Worm (Caenorhabditis elegans) whole organism, L4 larva: ENCODE measurements around the gene str-4.
A peak's percentile ranks its signal among the peaks of the same experiment; 100 is the strongest.

ENCODE experiments used
- F44E2.7 ChIP-seq: fragments of 200-800 bp; sonication (Bioruptor generic); IDR thresholded peaks from 2 replicates; pipeline ENCODE4 v2.1.2; 2022; ENCODE audit warnings: missing genetic modification characterization, missing compliant biosample characterization
- F49E8.2 ChIP-seq: sonication (generic microtip); optimal IDR thresholded peaks from 2 replicates; lab custom pipeline; 2016; ENCODE audit warnings: missing compliant biosample characterization, mild to moderate bottlenecking, missing genetic modification characterization, borderline replicate concordance
- T26A8.4 ChIP-seq: fragments of 200-800 bp; sonication (Bioruptor generic); IDR thresholded peaks from 2 replicates; pipeline ENCODE4 v1.3.6; 2022; ENCODE audit warnings: missing genetic modification characterization, missing compliant biosample characterization
- Y75B8A.6 ChIP-seq: fragments of 200-800 bp; sonication (Bioruptor generic); IDR thresholded peaks from 2 replicates; pipeline ENCODE4 v1.3.6; 2022; ENCODE audit warnings: missing genetic modification reagents, missing genetic modification characterization, missing compliant biosample characterization
- arid-1 ChIP-seq: fragments of 200-800 bp; sonication (Bioruptor generic); conservative IDR thresholded peaks from 2 replicates; pipeline ENCODE4 v1.3.6; 2022; ENCODE audit warnings: missing genetic modification reagents, missing genetic modification characterization, missing compliant biosample characterization
- ceh-32 ChIP-seq: sonication (generic microtip); optimal IDR thresholded peaks from 2 replicates; lab custom pipeline; 2016; ENCODE audit warnings: mild to moderate bottlenecking, missing genetic modification characterization, missing compliant biosample characterization; ENCODE audit not compliant: poor library complexity
- ces-1 ChIP-seq: fragments of 150-350 bp; sonication (generic microtip); optimal IDR thresholded peaks from 4 replicates; lab custom pipeline; 2014; ENCODE audit warnings: missing biosample characterization, missing genetic modification reagents, missing genetic modification characterization
- cey-2 ChIP-seq: sonication (generic microtip); optimal IDR thresholded peaks from 3 replicates; lab custom pipeline; 2017; ENCODE audit warnings: missing genetic modification characterization, mild to moderate bottlenecking, missing compliant biosample characterization, antibody characterized with exemption, borderline replicate concordance; ENCODE audit not compliant: insufficient read depth
- daf-16 ChIP-seq, 3 experiments: sonication (generic microtip); optimal IDR thresholded peaks; 2 replicates each; lab custom pipeline; 2016 to 2017; ENCODE audit warnings: missing genetic modification characterization in 3 of 3, missing genetic modification reagents in 3 of 3, mild to moderate bottlenecking in 2 of 3, missing compliant biosample characterization in 2 of 3, missing biosample characterization in 1 of 3, moderate library complexity in 1 of 3
- dmd-6 ChIP-seq: fragments of 200-800 bp; sonication (Bioruptor generic); IDR thresholded peaks from 2 replicates; pipeline ENCODE4 v1.3.6; 2022; ENCODE audit warnings: missing genetic modification reagents, missing genetic modification characterization, missing compliant biosample characterization
- dmd-9 ChIP-seq: fragments of 200-800 bp; sonication (Bioruptor generic); IDR thresholded peaks from 2 replicates; pipeline ENCODE4 v1.3.6; 2022; ENCODE audit warnings: missing genetic modification reagents, missing genetic modification characterization, missing compliant biosample characterization
- duxl-1 ChIP-seq: sonication (generic microtip); optimal IDR thresholded peaks from 2 replicates; lab custom pipeline; 2016; ENCODE audit warnings: mild to moderate bottlenecking, missing genetic modification characterization, moderate library complexity, missing compliant biosample characterization; ENCODE audit not compliant: poor library complexity
- fkh-10 ChIP-seq: fragments of 150-350 bp; optimal IDR thresholded peaks from 2 replicates; lab custom pipeline; 2014; ENCODE audit warnings: missing biosample characterization, missing genetic modification reagents, missing genetic modification characterization
- hlh-30 ChIP-seq: sonication (generic microtip); optimal IDR thresholded peaks from 2 replicates; lab custom pipeline; 2017; ENCODE audit warnings: antibody characterized with exemption, mild to moderate bottlenecking, missing genetic modification characterization, missing compliant biosample characterization; ENCODE audit not compliant: insufficient read depth
- lin-38 ChIP-seq: fragments of 200-800 bp; sonication (Bioruptor generic); IDR thresholded peaks from 2 replicates; pipeline ENCODE4 v1.3.6; 2022; ENCODE audit warnings: missing genetic modification reagents, missing genetic modification characterization, missing compliant biosample characterization
- madf-5 ChIP-seq, 2 experiments: fragments of 200-800 bp; sonication (Bioruptor generic); IDR thresholded peaks; 2 replicates each; pipeline ENCODE4 v1.3.6; 2022; ENCODE audit warnings: missing compliant biosample characterization in 2 of 2, missing genetic modification characterization in 2 of 2
- mdl-1 ChIP-seq, 2 experiments: fragments of 150-350 bp in 1 of 2; sonication (generic microtip) in 1 of 2; optimal IDR thresholded peaks; 2 replicates each; lab custom pipeline; 2014 to 2017; ENCODE audit warnings: missing biosample characterization in 2 of 2, missing genetic modification characterization in 2 of 2
- nhr-11 ChIP-seq: fragments of 150-350 bp; optimal IDR thresholded peaks from 2 replicates; lab custom pipeline; 2014; ENCODE audit warnings: missing biosample characterization, missing genetic modification characterization
- nhr-111 ChIP-seq: fragments of 200-800 bp; sonication (Bioruptor generic); optimal IDR thresholded peaks from 2 replicates; lab custom pipeline; 2018; ENCODE audit warnings: mild to moderate bottlenecking, missing genetic modification characterization, missing compliant biosample characterization
- nhr-25 ChIP-seq: sonication (generic microtip); optimal IDR thresholded peaks from 2 replicates; lab custom pipeline; 2017; ENCODE audit warnings: missing genetic modification characterization, mild to moderate bottlenecking, missing compliant biosample characterization, antibody characterized with exemption, moderate library complexity, borderline replicate concordance; ENCODE audit not compliant: insufficient read depth
- nhr-6 ChIP-seq: fragments of 150-350 bp; optimal IDR thresholded peaks from 2 replicates; lab custom pipeline; 2014; ENCODE audit warnings: missing biosample characterization, missing genetic modification characterization
- nhr-77 ChIP-seq: fragments of 150-350 bp; optimal IDR thresholded peaks from 2 replicates; lab custom pipeline; 2014; ENCODE audit warnings: missing biosample characterization, missing genetic modification characterization
- php-3 ChIP-seq: fragments of 200-800 bp; sonication (Bioruptor generic); IDR thresholded peaks from 2 replicates; pipeline ENCODE4 v1.3.6; 2022; ENCODE audit warnings: missing genetic modification reagents, missing genetic modification characterization, missing compliant biosample characterization
- skn-1 ChIP-seq: fragments of 150-350 bp; optimal IDR thresholded peaks from 2 replicates; lab custom pipeline; 2014; ENCODE audit warnings: missing biosample characterization, missing genetic modification characterization
- snpc-4 ChIP-seq: fragments of 150-350 bp; optimal IDR thresholded peaks from 2 replicates; lab custom pipeline; 2014; ENCODE audit warnings: missing biosample characterization, missing genetic modification characterization
- unc-62 ChIP-seq, 3 experiments: fragments of 150-350 bp in 1 of 3; sonication (generic microtip); optimal IDR thresholded peaks in 2 of 3; peaks in 1 of 3; 1 replicate in 1 of 3; 2 replicates in 2 of 3; lab custom pipeline; 2014 to 2017; ENCODE audit warnings: missing biosample characterization in 3 of 3, missing genetic modification characterization in 3 of 3, missing genetic modification reagents in 3 of 3, missing genotype in 1 of 3
- zag-1 ChIP-seq: fragments of 150-350 bp; optimal IDR thresholded peaks from 2 replicates; lab custom pipeline; 2014; ENCODE audit warnings: missing biosample characterization, missing genetic modification characterization
- zfp-2 ChIP-seq: sonication (generic microtip); optimal IDR thresholded peaks from 2 replicates; lab custom pipeline; 2016; ENCODE audit warnings: mild to moderate bottlenecking, missing genetic modification characterization, missing compliant biosample characterization
- zip-2 ChIP-seq: fragments of 150-350 bp; optimal IDR thresholded peaks from 2 replicates; lab custom pipeline; 2014; ENCODE audit warnings: missing biosample characterization, missing genetic modification characterization

str-4 gene

ce11 chrV:13351773-13352172 is 12.2 kb upstream of the str-4 start (continued):
- no peak for TF ChIP-seq snpc-4 (tag; lab: Kevin White, UChicago)
- TF ChIP-seq Y75B8A.6 = no peak
- TF ChIP-seq, all 104 proteins: peak for 3

- TF ChIP-seq F49E8.2 (tag; lab: Kevin White, UChicago) (no peak), fkh-10 (GFP tag; lab: Kevin White, UChicago) (peak; percentile 11), dmd-9 (GFP tag; lab: Robert Waterston, UW) (no peak)
Observed at ce11 chrV:13350302-13350701, 10.8 kb upstream of the str-4 start.

DNA sequence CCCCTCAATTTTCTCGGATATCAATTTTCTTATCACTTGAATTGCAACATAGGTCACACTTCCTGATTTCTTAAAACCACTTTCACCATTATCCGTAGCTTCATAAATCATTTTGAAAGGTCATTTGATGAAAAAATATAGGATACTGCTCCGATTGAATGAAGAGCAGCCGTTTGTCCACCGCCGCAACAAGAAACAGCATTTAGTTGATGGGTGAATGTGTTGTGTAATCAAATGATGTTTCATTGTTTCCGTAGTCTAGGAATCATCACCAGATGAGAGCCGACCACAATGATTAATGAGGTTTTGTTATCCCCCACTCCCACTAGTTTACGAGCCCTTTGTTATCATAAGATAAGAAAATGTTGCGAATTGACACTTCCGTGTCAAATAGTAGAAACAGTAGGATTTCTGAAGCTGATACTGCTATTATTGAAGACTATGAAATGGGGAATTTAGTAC is 6.4 kb upstream of the str-4 start, which contains the start of gene twk-43:
TSS of gene twk-43 (plus strand) at position 412 of the 462 bp plus-strand sequence.
- peak in 1 of 2 experiments; percentile 78 for TF ChIP-seq unc-62 (GFP tag; optimal IDR thresholded peaks at IDR 0.05 in 1 of 2; lab: Kevin White, UChicago)
- no peak for TF ChIP-seq unc-62 (tag; optimal IDR thresholded peaks at IDR 0.05; lab: Kevin White, UChicago)
- TF ChIP-seq dmd-9 (GFP tag; lab: Robert Waterston, UW) = no peak
- TF ChIP-seq dmd-6 (GFP tag; lab: Robert Waterston, UW) = no peak
- no peak for TF ChIP-seq F44E2.7 (GFP tag; lab: Robert Waterston, UW)
- TF ChIP-seq cey-2 (tag; lab: Kevin White, UChicago) = no peak
- no peak for TF ChIP-seq T26A8.4 (GFP tag; lab: Robert Waterston, UW)
- no peak for TF ChIP-seq madf-5 (GFP tag; IDR thresholded peaks at IDR 0.05; lab: Robert Waterston, UW)
- 0 out of 2 replicates have a peak, but pooled peaks have one; percentile 37 for TF ChIP-seq php-3 (GFP tag; lab: Robert Waterston, UW)
- TF ChIP-seq nhr-11 (tag; lab: Kevin White, UChicago) = peak; percentile 26
- no peak for TF ChIP-seq zfp-2 (tag; lab: Kevin White, UChicago)
- no peak for TF ChIP-seq nhr-77 (tag; lab: Kevin White, UChicago)
- TF ChIP-seq daf-16 (GFP tag; optimal IDR thresholded peaks at IDR 0.05; lab: Kevin White, UChicago) = peak in 1 of 2 experiments; percentile 44
- TF ChIP-seq daf-16 (tag; optimal IDR thresholded peaks at IDR 0.05; lab: Kevin White, UChicago) = no peak
- TF ChIP-seq skn-1 (tag; lab: Kevin White, UChicago) = no peak
- TF ChIP-seq zag-1 (tag; lab: Kevin White, UChicago) = no peak
- TF ChIP-seq nhr-25 (tag; lab: Kevin White, UChicago) = no peak
- TF ChIP-seq zip-2 = no peak
- TF ChIP-seq ceh-32 = no peak
- no peak for TF ChIP-seq arid-1

ce11 chrV:13342235-13342634 is 2.7 kb upstream of the str-4 start:
- TF ChIP-seq ces-1 (GFP tag; lab: Kevin White, UChicago) (no peak), unc-62 (GFP tag; optimal IDR thresholded peaks at IDR 0.05 in 1 of 2; lab: Kevin White, UChicago) (peak in 1 of 2 experiments; percentile 94), unc-62 (tag; optimal IDR thresholded peaks at IDR 0.05; lab: Kevin White, UChicago) (no peak)
- TF ChIP-seq, all 104 proteins: peak for 1

DNA sequence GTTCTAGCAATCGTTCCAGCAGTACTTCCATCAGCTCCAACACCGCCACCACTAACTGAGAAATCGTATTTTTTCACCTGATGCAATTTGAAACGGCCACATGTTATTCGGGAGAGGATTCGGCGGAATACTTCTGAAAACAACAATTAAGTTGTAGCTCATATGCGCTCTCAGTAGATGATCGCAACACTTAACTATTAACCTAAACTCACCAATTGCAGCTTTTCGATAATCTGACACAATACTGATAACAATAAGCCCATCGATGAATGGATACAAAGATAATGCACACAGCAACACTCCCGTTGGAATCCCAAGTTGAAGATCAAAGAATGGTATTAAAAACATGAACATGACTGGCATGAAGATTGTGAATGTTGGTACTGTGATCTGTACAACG is 1.5 kb downstream of the str-4 start:
- peak in 1 of 2 experiments; percentile 96 for TF ChIP-seq unc-62 (GFP tag; optimal IDR thresholded peaks at IDR 0.05 in 1 of 2; lab: Kevin White, UChicago)
- TF ChIP-seq unc-62 (tag; optimal IDR thresholded peaks at IDR 0.05; lab: Kevin White, UChicago) = no peak
- TF ChIP-seq nhr-11 (tag; lab: Kevin White, UChicago) = no peak
- TF ChIP-seq, all 104 proteins: peak for 1

- TF ChIP-seq duxl-1 (tag; lab: Kevin White, UChicago) (no peak), zfp-2 (tag; lab: Kevin White, UChicago) (no peak), hlh-30 (peak; percentile 80), unc-62 (GFP tag; optimal IDR thresholded peaks at IDR 0.05 in 1 of 2; lab: Kevin White, UChicago) (peak in 1 of 2 experiments; percentile 28), unc-62 (tag; optimal IDR thresholded peaks at IDR 0.05; lab: Kevin White, UChicago) (no peak), nhr-111 (GFP tag; lab: Kevin White, UChicago) (no peak), nhr-6 (tag; lab: Kevin White, UChicago) (peak; percentile 14), ces-1 (GFP tag; lab: Kevin White, UChicago) (no peak), daf-16 (GFP tag; optimal IDR thresholded peaks at IDR 0.05; lab: Kevin White, UChicago) (no peak), daf-16 (tag; optimal IDR thresholded peaks at IDR 0.05; lab: Kevin White, UChicago) (no peak), lin-38 (no peak), mdl-1 (tag; optimal IDR thresholded peaks at IDR 0.05; lab: Kevin White, UChicago) (peak in 1 of 2 experiments; percentile 52)
- TF ChIP-seq, all 104 proteins: peak for 4
Observed at ce11 chrV:13335883-13336419, 3.6 kb downstream of the str-4 start, which contains the start of gene C50B6.9. TSS of gene C50B6.9 (plus strand) at chrV:13336369.
